Fruit fly (Drosophila melanogaster): ENCODE results near the gene CG13040.

The CG13040 gene

DNA sequence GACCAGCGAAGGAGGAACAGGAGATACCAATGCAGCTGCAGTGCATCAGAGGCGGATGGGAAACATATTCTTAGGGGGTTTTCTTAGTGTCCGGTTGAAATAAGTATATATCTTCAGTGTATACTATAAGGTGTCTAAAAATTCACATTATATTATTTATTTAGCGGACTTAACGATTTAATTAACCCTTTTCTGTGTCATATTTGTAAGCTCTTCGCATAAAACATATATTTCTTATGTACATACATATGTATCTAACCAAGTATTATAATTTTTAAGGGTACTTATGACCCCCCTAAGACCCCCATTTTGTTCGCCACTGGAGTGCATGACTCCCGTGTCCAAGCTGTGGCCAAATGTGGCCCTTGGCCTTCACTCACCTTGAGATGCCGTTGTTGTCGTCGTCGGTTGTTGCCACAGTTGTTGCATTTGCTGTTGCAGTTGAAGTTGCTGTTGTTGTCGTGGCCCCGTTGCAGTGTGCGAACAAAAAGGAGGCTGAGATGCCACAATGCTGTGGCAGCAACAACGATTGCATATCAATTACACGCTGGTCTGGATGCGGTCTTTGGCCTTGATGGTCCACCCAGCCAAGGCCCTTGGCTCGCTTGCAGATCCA is 34.8 kb upstream of the CG13040 start:
- no peak for TF ChIP-seq ewg (GFP tag; optimal IDR thresholded peaks at IDR 0.05)
- TF ChIP-seq ERR (GFP tag; optimal IDR thresholded peaks at IDR 0.05) = no peak
- TF ChIP-seq CG8478 (optimal IDR thresholded peaks at IDR 0.05) = peak; percentile 45
- 0 out of 2 replicates have a peak, but pooled peaks have one; percentile 12 for TF ChIP-seq CG9932 (GFP tag; IDR thresholded peaks at IDR 0.05)
- TF ChIP-seq Med (GFP tag) = peak; percentile 57
- TF ChIP-seq org-1 (GFP tag; optimal IDR thresholded peaks at IDR 0.05) = no peak
- TF ChIP-seq CG3847 (GFP tag; IDR thresholded peaks at IDR 0.05) = peak; percentile 7; the same call in 1 of the 2 replicates
- TF ChIP-seq bsh (GFP tag; optimal IDR thresholded peaks at IDR 0.05) = peak in 1 of 2 experiments; percentile 89
- no peak for TF ChIP-seq Hr78 (GFP tag; optimal IDR thresholded peaks at IDR 0.05)
- TF ChIP-seq Poxn (GFP tag; IDR thresholded peaks at IDR 0.05) = no peak
- TF ChIP-seq Dbx (GFP tag; IDR thresholded peaks at IDR 0.05) = 0 out of 3 replicates have a peak, but pooled peaks have one; percentile 12
- TF ChIP-seq nom (GFP tag; optimal IDR thresholded peaks at IDR 0.05) = peak; percentile 94
- TF ChIP-seq Drgx (GFP tag; IDR thresholded peaks at IDR 0.05) = peak; percentile 21; the same call in 1 of the 2 replicates
- no peak for TF ChIP-seq CG15601 (tag; optimal IDR thresholded peaks at IDR 0.05)
- TF ChIP-seq hb (GFP tag; IDR thresholded peaks at IDR 0.05; ENCODE audit: partially characterized antibody) = 0 out of 3 replicates have a peak, but pooled peaks have one; percentile 28
- TF ChIP-seq CG11398 (GFP tag; optimal IDR thresholded peaks at IDR 0.05) = no peak

DNA sequence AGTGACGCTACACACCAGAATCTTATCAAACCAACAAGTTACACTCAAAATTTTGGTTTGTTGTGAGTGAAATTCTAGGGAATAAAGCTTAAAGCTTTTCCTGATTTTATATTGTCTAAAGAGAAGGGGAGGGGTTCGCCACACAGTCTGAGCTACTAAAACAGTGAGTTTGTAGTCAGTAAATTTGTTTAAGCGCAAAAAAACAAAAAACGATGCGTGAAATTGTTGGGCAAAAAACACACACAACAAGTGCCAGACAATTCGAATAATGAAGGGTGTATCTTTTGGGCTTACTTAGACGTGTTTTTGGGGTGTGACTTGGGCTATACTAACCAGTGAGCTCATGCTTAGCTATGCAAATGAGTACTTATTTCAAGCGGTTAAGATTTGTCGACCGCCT is 33.2 kb upstream of the CG13040 start:
- TF ChIP-seq z (GFP tag; IDR thresholded peaks at IDR 0.05) = peak; percentile 88; the same call in 2 of the 3 replicates
- peak; percentile 2 for TF ChIP-seq CG3281 (GFP tag; optimal IDR thresholded peaks at IDR 0.05)
- no peak for TF ChIP-seq sim (GFP tag; IDR thresholded peaks at IDR 0.05)
- TF ChIP-seq amos (GFP tag; IDR thresholded peaks at IDR 0.05; ENCODE audit: partially characterized antibody) = peak; percentile 31; the same call in 1 of the 2 replicates
- TF ChIP-seq gce (GFP tag; IDR thresholded peaks at IDR 0.05) = no peak
- TF ChIP-seq Med (GFP tag) = peak; percentile 53
- peak; percentile 18 for TF ChIP-seq CG12769 (tag; optimal IDR thresholded peaks at IDR 0.05)
- no peak for TF ChIP-seq CG8290 (GFP tag; optimal IDR thresholded peaks at IDR 0.05)
- TF ChIP-seq CG8290 (tag; optimal IDR thresholded peaks at IDR 0.05) = peak in 1 of 2 experiments; percentile 7
- peak; percentile 26; the same call in 1 of the 2 replicates for TF ChIP-seq Rfx (GFP tag; IDR thresholded peaks at IDR 0.05)
- TF ChIP-seq CG18262 (tag; optimal IDR thresholded peaks at IDR 0.05) = no peak
- TF ChIP-seq sens (GFP tag) = peak; percentile 56
- TF ChIP-seq CG8089 (GFP tag; optimal IDR thresholded peaks at IDR 0.05) = no peak
- TF ChIP-seq lab (GFP tag; optimal IDR thresholded peaks at IDR 0.05) = peak; percentile 29
- no peak for TF ChIP-seq CG10366 (GFP tag; IDR thresholded peaks at IDR 0.05)

DNA sequence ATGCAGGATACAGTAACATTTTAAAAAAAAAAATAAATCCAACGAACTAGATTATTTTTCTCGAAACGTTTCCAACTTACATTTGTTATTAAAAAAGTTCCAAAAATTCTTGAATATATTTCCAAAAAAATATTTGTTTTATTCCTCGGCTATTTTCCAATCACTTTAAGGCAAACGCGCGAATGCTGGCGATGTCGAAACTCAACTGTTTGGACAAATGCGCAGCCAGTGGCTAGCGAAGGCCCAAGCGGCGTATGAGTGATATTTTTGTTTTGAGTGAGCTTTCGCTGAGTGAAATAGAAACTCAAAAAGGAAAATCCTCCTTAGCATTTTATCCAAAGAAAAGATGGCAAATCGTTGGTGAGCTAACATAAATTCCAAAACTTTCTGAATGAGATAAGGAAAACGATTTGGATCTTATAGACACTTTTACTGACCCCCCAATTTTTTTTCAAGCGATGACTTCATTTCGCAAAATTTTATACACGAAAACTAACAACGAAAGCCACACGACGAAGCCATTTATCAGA is 32.7 kb upstream of the CG13040 start, which contains the start of gene ringer:
Gene ringer, minus strand, starts transcription at position 210 of the 530 bp plus-strand sequence.
- TF ChIP-seq Nf-YA (GFP tag; IDR thresholded peaks at IDR 0.05) (no peak), Myb (GFP tag; optimal IDR thresholded peaks at IDR 0.05) (no peak), unpg (GFP tag; optimal IDR thresholded peaks at IDR 0.05) (no peak), tup (GFP tag; optimal IDR thresholded peaks at IDR 0.05) (no peak), CG7372 (GFP tag; IDR thresholded peaks at IDR 0.05) (no peak), CG17912 (GFP tag; optimal IDR thresholded peaks at IDR 0.05) (no peak), cad (GFP tag; optimal IDR thresholded peaks at IDR 0.05) (no peak), CG3838 (GFP tag; optimal IDR thresholded peaks at IDR 0.05) (no peak), CG8359 (GFP tag; optimal IDR thresholded peaks at IDR 0.05; ENCODE audit: borderline replicate concordance) (no peak), CG34376 (GFP tag; optimal IDR thresholded peaks at IDR 0.05) (peak; percentile 35), CG13287 (GFP tag; IDR thresholded peaks at IDR 0.05; ENCODE audit: partially characterized antibody) (no peak; the same call in 1 of the 2 replicates), Usf (GFP tag; optimal IDR thresholded peaks at IDR 0.05) (no peak), CG10565 (GFP tag; optimal IDR thresholded peaks at IDR 0.05) (no peak), CG14710 (tag; optimal IDR thresholded peaks at IDR 0.05) (no peak), ATbp (GFP tag; optimal IDR thresholded peaks at IDR 0.05) (no peak), sisA (GFP tag; IDR thresholded peaks at IDR 0.05) (no peak), E2f2 (GFP tag; IDR thresholded peaks at IDR 0.05) (no peak), CG18599 (GFP tag; optimal IDR thresholded peaks at IDR 0.05) (no peak), dysf (GFP tag; IDR thresholded peaks at IDR 0.05) (no peak)
